Worm (Caenorhabditis elegans): ENCODE results near the gene ptrg-1.

DNA sequence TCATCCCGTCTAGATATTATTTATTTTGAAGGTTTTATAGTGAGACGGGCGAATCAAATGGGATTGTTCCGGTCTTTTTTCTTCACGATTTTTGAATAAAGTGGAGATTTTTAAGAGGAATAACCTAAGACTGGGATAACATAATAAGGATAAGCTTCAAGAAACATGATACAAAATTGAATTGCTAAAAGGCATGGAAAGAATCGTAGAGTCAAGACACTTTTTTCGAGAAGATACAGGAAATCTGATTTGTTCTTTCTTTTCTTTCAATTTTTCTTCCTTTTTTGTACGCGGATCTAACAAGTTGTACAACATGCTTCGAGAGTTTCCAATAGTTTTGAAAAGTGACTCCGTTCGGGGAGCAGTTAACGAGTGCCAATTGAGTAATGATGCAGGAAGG lies 2.7 kb downstream of the ptrg-1 start:
- TF ChIP-seq zag-1 (tag; optimal IDR thresholded peaks at IDR 0.05) (no peak), unc-130 (GFP tag; optimal IDR thresholded peaks at IDR 0.05) (no peak), lin-39 (tag; optimal IDR thresholded peaks at IDR 0.05) (no peak), hif-1 (tag; optimal IDR thresholded peaks at IDR 0.05) (no peak), ceh-82 (tag; optimal IDR thresholded peaks at IDR 0.05) (no peak), lin-1 (GFP tag; IDR thresholded peaks at IDR 0.05) (no peak), daf-16 (GFP tag; optimal IDR thresholded peaks at IDR 0.05) (no peak), daf-16 (tag; optimal IDR thresholded peaks at IDR 0.05) (no peak), ama-1 (optimal IDR thresholded peaks at IDR 0.05) (no peak)
